Worm (Caenorhabditis elegans): ENCODE measurements around the gene cdc-50.B.

The cdc-50.B gene

DNA sequence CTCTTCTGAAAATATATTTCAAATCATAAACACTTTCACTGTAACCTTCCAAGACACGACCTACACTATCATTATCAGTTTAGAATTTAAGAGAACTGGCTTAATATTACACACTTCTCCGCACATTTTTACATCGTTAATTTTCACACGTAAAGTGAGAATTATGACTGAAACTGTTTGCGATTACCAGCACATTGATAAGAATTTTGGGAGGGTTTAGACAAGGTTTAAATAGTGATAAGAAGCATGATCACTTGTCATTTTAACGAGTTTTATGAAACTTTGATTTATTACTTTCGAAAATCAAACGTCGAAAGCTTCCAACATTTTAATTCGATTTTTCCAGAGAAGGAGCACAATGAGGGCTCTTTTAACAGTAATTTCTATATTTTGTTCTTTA, 34.2 kb upstream of the cdc-50.B start, which contains the start of gene F21D5.3 (continued):
- TF ChIP-seq rpc-1 (optimal IDR thresholded peaks at IDR 0.05) (no peak), rpc-1 (tag; optimal IDR thresholded peaks at IDR 0.05) (no peak), cebp-1 (GFP tag; IDR thresholded peaks at IDR 0.05) (no peak), cebp-1 (tag; optimal IDR thresholded peaks at IDR 0.05) (peak; percentile 0)

- peak; percentile 73; the same call in 1 of the 2 replicates for TF ChIP-seq hmg-1.2 (GFP tag; IDR thresholded peaks at IDR 0.05)
- no peak for TF ChIP-seq madf-10 (tag; optimal IDR thresholded peaks at IDR 0.05)
- TF ChIP-seq pha-4 (tag; optimal IDR thresholded peaks at IDR 0.05), result no peak
Observed at ce11 chrIV:8737354-8737753, 27.3 kb upstream of the cdc-50.B start.

DNA sequence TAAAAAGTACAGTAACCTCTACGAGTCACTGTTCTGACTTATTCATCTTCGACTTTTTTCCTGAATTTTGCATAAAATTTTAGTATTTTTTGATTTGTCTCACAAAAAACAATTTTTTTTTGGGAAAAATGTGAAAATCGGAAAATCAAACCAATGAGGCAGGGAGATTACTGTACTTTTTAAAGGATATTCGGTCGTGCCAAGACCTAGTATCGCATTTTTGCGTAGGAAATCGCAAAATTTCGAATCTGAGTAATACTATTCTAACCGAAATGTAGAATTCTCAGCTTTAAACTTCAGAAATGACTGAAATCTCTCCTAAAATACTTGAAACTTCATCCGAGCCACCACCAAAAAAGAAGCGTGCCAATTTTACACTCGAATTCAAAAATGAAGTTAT, 26.9 kb upstream of the cdc-50.B start, which contains the start of gene F21D5.4:
TSS of gene F21D5.4 (plus strand) at position 301 of the 400 bp plus-strand sequence.
- TF ChIP-seq sdz-38 (tag; optimal IDR thresholded peaks at IDR 0.05) (no peak), die-1 (tag; optimal IDR thresholded peaks at IDR 0.05) (no peak), him-1 (tag; optimal IDR thresholded peaks at IDR 0.05) (no peak), ztf-18 (tag; optimal IDR thresholded peaks at IDR 0.05) (no peak), madf-8 (GFP tag; conservative IDR thresholded peaks at IDR 0.05) (no peak), hsf-1 (GFP tag; IDR thresholded peaks at IDR 0.05) (no peak), F55B11.4 (tag; optimal IDR thresholded peaks at IDR 0.05; ENCODE audit: borderline replicate concordance, insufficient read depth) (no peak), attf-6 (GFP tag; IDR thresholded peaks at IDR 0.05) (no peak)

DNA sequence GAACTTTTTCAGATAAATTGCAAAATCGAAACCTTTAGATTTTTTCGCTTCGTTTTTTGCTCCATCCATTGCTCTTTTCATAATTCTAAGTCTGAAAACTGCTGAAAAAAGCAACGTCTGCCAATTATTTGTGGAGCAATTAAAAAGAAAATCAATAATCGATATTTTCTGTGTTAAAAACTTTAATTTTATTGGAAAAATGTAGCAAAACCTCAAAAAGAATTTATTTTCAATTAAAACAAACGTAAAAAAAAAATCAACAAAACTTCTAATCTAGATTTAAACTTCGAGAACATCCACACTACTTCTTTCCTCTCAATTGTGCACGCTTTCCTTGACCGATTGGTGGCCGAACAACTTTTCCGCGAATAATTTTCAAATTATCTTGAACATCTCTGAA, 25.4 kb upstream of the cdc-50.B start, which contains the start of gene F21D5.5:
TSS of gene F21D5.5 (minus strand) at position 101 of the 400 bp plus-strand sequence.
- TF ChIP-seq ztf-6 (GFP tag; IDR thresholded peaks at IDR 0.05), result no peak
- no peak for TF ChIP-seq F22D6.2 (tag; optimal IDR thresholded peaks at IDR 0.05)
- no peak for TF ChIP-seq lin-54 (GFP tag; optimal IDR thresholded peaks at IDR 0.05)
- no peak for TF ChIP-seq snpc-1.3 (tag; optimal IDR thresholded peaks at IDR 0.05; ENCODE audit: insufficient read depth)
- TF ChIP-seq madf-6 (GFP tag; IDR thresholded peaks at IDR 0.05), result no peak
- TF ChIP-seq F52B5.7 (tag; optimal IDR thresholded peaks at IDR 0.05), result no peak
- no peak for TF ChIP-seq nhr-179 (tag; optimal IDR thresholded peaks at IDR 0.05)
- TF ChIP-seq Y53F4B.3 (GFP tag; IDR thresholded peaks at IDR 0.05), result no peak
- no peak for TF ChIP-seq hrde-1 (tag; optimal IDR thresholded peaks at IDR 0.05; ENCODE audit: borderline replicate concordance)
- TF ChIP-seq F10E7.11 (tag; optimal IDR thresholded peaks at IDR 0.05), result no peak

DNA sequence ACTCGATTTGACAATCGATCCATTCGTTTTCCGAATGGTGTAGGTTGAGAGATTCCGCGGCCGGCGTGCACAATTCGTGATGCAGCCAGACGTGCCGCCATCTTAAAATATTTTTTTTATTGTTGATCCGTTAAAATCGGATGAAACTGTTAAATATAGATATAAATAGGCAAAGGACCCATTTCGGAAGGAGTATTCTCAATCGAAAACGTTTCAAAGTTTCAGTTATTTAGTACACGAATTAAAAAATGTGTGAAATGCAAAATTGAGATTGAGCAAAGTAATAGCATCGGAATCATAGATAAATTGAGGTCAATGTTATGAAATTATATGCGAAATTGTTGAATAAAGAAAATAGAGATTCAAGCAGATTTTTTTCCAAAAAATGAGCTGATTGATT, 24.7 kb upstream of the cdc-50.B start, which contains the start of gene mrps-33:
TSS of gene mrps-33 (minus strand) at position 101 of the 400 bp plus-strand sequence.
- TF ChIP-seq ztf-18 (tag; optimal IDR thresholded peaks at IDR 0.05) (peak; percentile 8), rpc-1 (optimal IDR thresholded peaks at IDR 0.05) (no peak), rpc-1 (tag; optimal IDR thresholded peaks at IDR 0.05) (no peak)

DNA sequence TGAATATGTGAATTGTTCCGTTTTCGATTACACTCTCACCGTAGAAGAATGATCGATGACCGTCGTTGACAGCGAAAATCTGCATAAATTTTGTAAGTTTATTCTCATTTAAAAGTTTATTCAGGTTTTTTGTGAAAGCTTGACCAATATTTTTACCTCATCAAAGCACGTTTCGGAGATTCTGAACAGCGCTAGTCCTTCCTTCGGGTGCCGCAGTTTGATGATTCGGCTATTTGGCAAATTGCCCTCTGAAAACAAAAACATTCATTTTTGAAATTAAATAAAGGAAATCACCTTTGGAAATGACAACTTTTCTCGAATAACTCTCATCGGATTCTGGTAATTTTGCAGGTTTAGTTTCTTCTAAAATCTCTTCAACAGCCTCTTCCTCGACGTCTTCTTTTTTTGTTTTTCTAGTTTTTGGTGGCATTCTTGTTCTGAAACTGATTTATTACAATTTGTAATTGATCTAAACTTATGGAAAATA, 23.7 kb upstream of the cdc-50.B start, which contains the start of gene F21D5.6:
TSS of gene F21D5.6 (minus strand) at position 437 of the 487 bp plus-strand sequence.
- 0 out of 2 replicates have a peak, but pooled peaks have one; percentile 24 for TF ChIP-seq B0336.3 (GFP tag; IDR thresholded peaks at IDR 0.05)
- TF ChIP-seq F22D6.2 (tag; optimal IDR thresholded peaks at IDR 0.05), result no peak
- no peak for TF ChIP-seq let-526 (GFP tag; IDR thresholded peaks at IDR 0.05)
- no peak for TF ChIP-seq cebp-2 (GFP tag; IDR thresholded peaks at IDR 0.05)
- no peak for TF ChIP-seq F52B5.7 (tag; optimal IDR thresholded peaks at IDR 0.05)
- TF ChIP-seq madf-6 (GFP tag; IDR thresholded peaks at IDR 0.05), result peak; percentile 32; the same call in 1 of the 2 replicates
- no peak for TF ChIP-seq Y79H2A.3 (GFP tag; conservative IDR thresholded peaks at IDR 0.05)
- TF ChIP-seq lin-40 (tag; optimal IDR thresholded peaks at IDR 0.05), result no peak
- no peak for TF ChIP-seq attf-5 (GFP tag; optimal IDR thresholded peaks at IDR 0.05)
- TF ChIP-seq F39B2.1 (GFP tag; IDR thresholded peaks at IDR 0.05), result no peak
- no peak for TF ChIP-seq F10E7.11 (tag; optimal IDR thresholded peaks at IDR 0.05)
- TF ChIP-seq rec-8 (tag; optimal IDR thresholded peaks at IDR 0.05), result no peak
- TF ChIP-seq lag-1 (GFP tag; IDR thresholded peaks at IDR 0.05), result no peak
- TF ChIP-seq egl-44 (GFP tag; IDR thresholded peaks at IDR 0.05), result no peak
- no peak for TF ChIP-seq dpl-1 (GFP tag; optimal IDR thresholded peaks at IDR 0.05)
- no peak for TF ChIP-seq rpc-1 (optimal IDR thresholded peaks at IDR 0.05)
- TF ChIP-seq rpc-1 (tag; optimal IDR thresholded peaks at IDR 0.05), result no peak
- TF ChIP-seq sptf-2 (GFP tag; optimal IDR thresholded peaks at IDR 0.05), result no peak
- TF ChIP-seq F57C9.4 (tag; optimal IDR thresholded peaks at IDR 0.05), result no peak
- no peak for TF ChIP-seq pbrm-1 (GFP tag; IDR thresholded peaks at IDR 0.05)
- no peak for TF ChIP-seq lin-26 (GFP tag; IDR thresholded peaks at IDR 0.05)

Data from whole organism, young adult.